Fruit fly (Drosophila melanogaster): ENCODE results near the gene ChLD3.

Gene ChLD3

DNA sequence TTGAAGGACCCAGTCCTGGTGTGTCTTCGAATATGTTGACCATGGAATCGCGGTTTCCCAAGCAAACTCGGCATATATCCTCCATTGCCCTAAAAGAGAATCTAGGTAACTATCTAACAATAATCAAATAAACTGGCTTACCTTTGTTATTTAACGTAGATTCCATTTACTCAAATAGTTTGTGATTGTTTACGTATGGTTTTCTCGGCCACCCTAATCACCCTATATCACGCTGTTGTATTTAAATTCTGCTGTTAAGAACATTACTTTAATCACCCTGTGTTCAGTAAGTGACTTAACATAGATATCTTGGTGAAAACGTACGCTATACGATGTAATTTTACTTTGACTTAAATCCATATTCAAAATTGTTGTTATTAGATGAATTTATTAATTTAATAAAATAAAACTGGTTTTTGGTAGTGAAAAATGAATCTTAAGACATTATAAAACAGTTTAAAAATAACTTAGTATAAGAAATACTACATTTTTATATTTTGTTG, 35.6 kb upstream of the ChLD3 start (continued):
- TF ChIP-seq tna (GFP tag; IDR thresholded peaks at IDR 0.05; ENCODE audit: partially characterized antibody) (no peak), CG2120 (GFP tag; optimal IDR thresholded peaks at IDR 0.05) (no peak), CG10267 (tag; optimal IDR thresholded peaks at IDR 0.05) (no peak), nom (GFP tag; optimal IDR thresholded peaks at IDR 0.05) (no peak), Dp (GFP tag; optimal IDR thresholded peaks at IDR 0.05) (peak; percentile 31), hb (GFP tag; IDR thresholded peaks at IDR 0.05; ENCODE audit: partially characterized antibody) (no peak), E2f2 (GFP tag; IDR thresholded peaks at IDR 0.05) (peak; percentile 20; the same call in 1 of the 2 replicates), MBD-R2 (GFP tag; IDR thresholded peaks at IDR 0.05) (peak; percentile 62), CG10565 (GFP tag; optimal IDR thresholded peaks at IDR 0.05) (no peak), dpn (GFP tag; optimal IDR thresholded peaks at IDR 0.05) (no peak), Lhr (GFP tag; optimal IDR thresholded peaks at IDR 0.05) (no peak), CG1647 (GFP tag; optimal IDR thresholded peaks at IDR 0.05) (no peak), slou (GFP tag; optimal IDR thresholded peaks at IDR 0.05) (no peak), CG16863 (GFP tag; optimal IDR thresholded peaks at IDR 0.05) (no peak), CG2678 (tag; optimal IDR thresholded peaks at IDR 0.05) (no peak), sd (tag; optimal IDR thresholded peaks at IDR 0.05) (no peak), org-1 (GFP tag; optimal IDR thresholded peaks at IDR 0.05) (no peak), ac (GFP tag; optimal IDR thresholded peaks at IDR 0.05) (no peak), grau (tag; optimal IDR thresholded peaks at IDR 0.05) (no peak), dmrt99B (tag; optimal IDR thresholded peaks at IDR 0.05) (no peak), sens (GFP tag) (no peak), MESR4 (GFP tag; optimal IDR thresholded peaks at IDR 0.05) (peak; percentile 29), ap (GFP tag; IDR thresholded peaks at IDR 0.05) (no peak), abd-A (tag; optimal IDR thresholded peaks at IDR 0.05) (no peak), D (optimal IDR thresholded peaks at IDR 0.05) (no peak), D (GFP tag; optimal IDR thresholded peaks at IDR 0.05) (no peak), Pdp1 (GFP tag; optimal IDR thresholded peaks at IDR 0.05) (no peak), CG30020 (tag; optimal IDR thresholded peaks at IDR 0.05) (peak; percentile 94), eve (GFP tag; optimal IDR thresholded peaks at IDR 0.05) (no peak), Dll (GFP tag; IDR thresholded peaks at IDR 0.05; ENCODE audit: partially characterized antibody) (no peak), chm (GFP tag; IDR thresholded peaks at IDR 0.05) (peak; percentile 41; the same call in 1 of the 2 replicates), B-H2 (GFP tag; optimal IDR thresholded peaks at IDR 0.05) (peak; percentile 8), NC2β (GFP tag; optimal IDR thresholded peaks at IDR 0.05) (no peak)

DNA sequence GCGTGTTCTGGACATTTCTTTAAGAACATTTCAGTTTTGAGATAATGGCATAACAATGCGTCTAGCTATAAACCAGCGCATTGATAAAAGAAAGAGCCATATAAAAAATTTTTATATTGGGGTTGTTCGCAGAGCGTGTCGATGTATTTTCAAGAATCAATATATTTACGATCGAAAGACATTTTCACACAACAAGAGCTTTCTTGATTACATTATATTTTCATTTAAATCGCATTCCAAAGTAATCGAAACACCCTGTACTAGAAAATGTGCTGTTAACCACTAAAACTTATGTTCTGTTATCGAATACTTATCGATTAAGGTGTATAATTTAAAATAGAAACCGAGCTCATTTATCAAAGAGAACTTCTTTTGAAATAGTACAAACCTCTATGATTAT, 34.9 kb upstream of the ChLD3 start:
- no peak for TF ChIP-seq Fer1 (GFP tag; optimal IDR thresholded peaks at IDR 0.05)
- peak; percentile 21 for TF ChIP-seq Myb (GFP tag; optimal IDR thresholded peaks at IDR 0.05)
- peak; percentile 32 for TF ChIP-seq en (GFP tag; optimal IDR thresholded peaks at IDR 0.05)
- peak; percentile 94 for TF ChIP-seq CG11560 (tag; IDR thresholded peaks at IDR 0.05)
- no peak for TF ChIP-seq CG2202 (tag; optimal IDR thresholded peaks at IDR 0.05)
- no peak for TF ChIP-seq ewg (GFP tag; optimal IDR thresholded peaks at IDR 0.05)
- TF ChIP-seq kay (GFP tag; optimal IDR thresholded peaks at IDR 0.05) = peak; percentile 7
- peak; percentile 49 for TF ChIP-seq CG10147 (GFP tag; optimal IDR thresholded peaks at IDR 0.05)
- peak; percentile 41; the same call in 1 of the 2 replicates for TF ChIP-seq seq (GFP tag; IDR thresholded peaks at IDR 0.05)
- TF ChIP-seq CTCF (GFP tag; optimal IDR thresholded peaks at IDR 0.05) = no peak
- no peak for TF ChIP-seq wor (GFP tag; IDR thresholded peaks at IDR 0.05)
- TF ChIP-seq CG5180 (GFP tag; optimal IDR thresholded peaks at IDR 0.05) = no peak
- TF ChIP-seq Opbp (GFP tag; IDR thresholded peaks at IDR 0.05; ENCODE audit: partially characterized antibody) = no peak
- peak; percentile 41; the same call in 1 of the 2 replicates for TF ChIP-seq CG3847 (GFP tag; IDR thresholded peaks at IDR 0.05)
- TF ChIP-seq sd (tag; optimal IDR thresholded peaks at IDR 0.05) = peak; percentile 84
- TF ChIP-seq caup (GFP tag; optimal IDR thresholded peaks at IDR 0.05; ENCODE audit: severe bottlenecking) = peak; percentile 47
- no peak for TF ChIP-seq CG2712 (tag; optimal IDR thresholded peaks at IDR 0.05)
- peak in 1 of 2 experiments; percentile 30 for TF ChIP-seq bsh (GFP tag; optimal IDR thresholded peaks at IDR 0.05)
- no peak for TF ChIP-seq Doc3 (GFP tag; IDR thresholded peaks at IDR 0.05; ENCODE audit: partially characterized antibody)
- peak; percentile 62 for TF ChIP-seq CG17385 (GFP tag; optimal IDR thresholded peaks at IDR 0.05)

Data from whole organism, embryonic.